Worm (Caenorhabditis elegans): Measurements from ENCODE around the gene K03H6.5.

DNA sequence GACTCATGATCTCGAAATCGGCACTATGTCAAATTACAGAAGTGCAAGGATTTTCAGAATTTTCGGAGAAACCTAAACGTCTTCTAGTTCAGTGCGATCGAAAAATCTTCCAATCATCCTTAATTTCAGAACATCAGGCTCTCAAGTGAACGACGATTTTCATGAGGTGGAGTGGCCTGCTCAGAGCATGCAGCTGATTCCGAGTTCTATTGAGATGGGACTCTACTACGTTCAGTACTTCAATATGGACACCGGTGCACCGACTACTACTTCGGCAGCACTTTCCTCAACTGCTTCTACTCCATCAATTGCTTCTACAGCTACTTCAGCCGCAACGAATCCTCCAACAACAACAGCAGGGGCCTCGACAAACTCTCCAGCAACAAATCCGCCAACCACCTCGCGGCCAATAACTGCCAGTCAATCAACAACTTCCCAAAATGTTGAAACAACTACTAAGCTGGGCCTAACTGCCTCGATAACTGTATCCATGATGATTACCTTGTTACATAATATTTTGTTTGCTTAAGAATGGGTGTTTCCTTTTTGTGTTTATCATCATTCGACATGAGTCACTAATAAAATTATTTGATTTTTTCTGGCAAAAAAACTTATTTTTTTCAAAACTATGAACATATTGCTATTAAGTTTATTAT lies 27.4 kb upstream of the K03H6.5 start, which contains the start of gene Y41D4B.15:
- no peak for TF ChIP-seq lin-39 (tag; optimal IDR thresholded peaks at IDR 0.05)
- TF ChIP-seq lin-13 (GFP tag; optimal IDR thresholded peaks at IDR 0.05), result no peak
- no peak for TF ChIP-seq nhr-10 (tag; optimal IDR thresholded peaks at IDR 0.05)
- no peak for TF ChIP-seq snpc-4 (tag; optimal IDR thresholded peaks at IDR 0.05)
- no peak for TF ChIP-seq lsy-2 (tag; optimal IDR thresholded peaks at IDR 0.05)
- no peak for TF ChIP-seq nhr-12 (tag; optimal IDR thresholded peaks at IDR 0.05)
- TF ChIP-seq peb-1 (tag; optimal IDR thresholded peaks at IDR 0.05), result no peak
- no peak for TF ChIP-seq unc-39 (tag; optimal IDR thresholded peaks at IDR 0.05)
- TF ChIP-seq skn-1 (tag; optimal IDR thresholded peaks at IDR 0.05), result no peak
- no peak for TF ChIP-seq nhr-25 (tag; optimal IDR thresholded peaks at IDR 0.05)

Data from whole organism, L2 larva.